Worm (Caenorhabditis elegans): ENCODE data around the gene his-17.

Gene his-17

DNA sequence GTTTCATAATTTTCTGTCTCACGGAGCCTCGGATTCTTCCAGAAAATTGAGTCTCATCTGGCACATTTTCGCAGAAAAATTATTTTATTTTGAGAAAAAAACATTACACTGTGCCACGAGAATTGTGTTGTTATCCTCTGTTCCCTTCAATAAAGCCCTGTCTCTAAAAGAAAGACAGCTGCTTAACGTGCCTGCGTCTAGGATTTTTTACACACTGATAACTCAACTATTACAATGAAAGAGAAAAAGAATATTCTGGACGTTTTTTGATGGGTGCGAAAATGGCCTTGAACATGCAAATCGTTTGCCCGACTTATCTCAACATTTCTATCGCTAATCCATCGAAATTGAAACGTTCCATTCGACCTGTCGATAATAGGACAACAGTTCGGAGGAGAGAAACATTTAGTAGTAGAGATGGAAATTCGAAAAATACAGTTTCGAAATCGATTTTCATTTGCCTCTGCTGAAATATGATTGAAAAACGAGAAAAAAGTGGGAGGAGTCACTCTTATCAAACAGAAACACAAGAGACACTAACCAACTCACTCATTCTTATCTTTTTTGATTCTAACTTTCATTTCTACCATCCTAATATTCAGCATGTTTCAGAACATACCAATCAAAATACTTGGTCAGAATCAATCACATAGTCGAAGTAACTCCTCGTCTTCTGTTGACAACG is 39.1 kb upstream of the his-17 start:
- TF ChIP-seq jun-1 (tag; optimal IDR thresholded peaks at IDR 0.05) (no peak), ceh-16 (tag; optimal IDR thresholded peaks at IDR 0.05) (no peak), nhr-25 (tag; optimal IDR thresholded peaks at IDR 0.05) (peak; percentile 76), lsy-12 (tag; optimal IDR thresholded peaks at IDR 0.05) (no peak), elt-3 (tag; optimal IDR thresholded peaks at IDR 0.05) (no peak), nhr-43 (tag; optimal IDR thresholded peaks at IDR 0.05; ENCODE audit: poor library complexity, severe bottlenecking) (no peak), snpc-4 (tag; optimal IDR thresholded peaks at IDR 0.05) (no peak), mdl-1 (tag; optimal IDR thresholded peaks at IDR 0.05) (no peak), ztf-11 (tag; optimal IDR thresholded peaks at IDR 0.05) (no peak), skn-1 (tag; optimal IDR thresholded peaks at IDR 0.05) (no peak), sea-2 (GFP tag; optimal IDR thresholded peaks at IDR 0.05) (no peak), mml-1 (tag; optimal IDR thresholded peaks at IDR 0.05) (no peak), pqm-1 (tag; optimal IDR thresholded peaks at IDR 0.05) (peak; percentile 33), daf-12 (tag; optimal IDR thresholded peaks at IDR 0.05) (no peak), ZK546.5 (tag; optimal IDR thresholded peaks at IDR 0.05) (no peak), nhr-67 (tag; optimal IDR thresholded peaks at IDR 0.05) (no peak), nhr-11 (tag; optimal IDR thresholded peaks at IDR 0.05) (no peak), fkh-10 (GFP tag; optimal IDR thresholded peaks at IDR 0.05) (no peak), nhr-237 (tag; optimal IDR thresholded peaks at IDR 0.05) (no peak), zag-1 (tag; optimal IDR thresholded peaks at IDR 0.05) (no peak), lin-15B (tag; optimal IDR thresholded peaks at IDR 0.05) (no peak), unc-62 (GFP tag; optimal IDR thresholded peaks at IDR 0.05) (no peak), ama-1 (optimal IDR thresholded peaks at IDR 0.05) (no peak), tbx-2 (tag; optimal IDR thresholded peaks at IDR 0.05) (no peak), ceh-82 (tag; optimal IDR thresholded peaks at IDR 0.05) (no peak), nhr-23 (tag; optimal IDR thresholded peaks at IDR 0.05) (peak; percentile 44), ztf-4 (tag; optimal IDR thresholded peaks at IDR 0.05) (no peak), elt-2 (tag; optimal IDR thresholded peaks at IDR 0.05) (peak; percentile 67), fkh-2 (tag; optimal IDR thresholded peaks at IDR 0.05) (no peak), aly-2 (tag; optimal IDR thresholded peaks at IDR 0.05) (no peak), nhr-12 (tag; optimal IDR thresholded peaks at IDR 0.05) (no peak), ceh-28 (tag; optimal IDR thresholded peaks at IDR 0.05) (peak; percentile 13), unc-39 (tag; optimal IDR thresholded peaks at IDR 0.05) (no peak), nhr-76 (tag; optimal IDR thresholded peaks at IDR 0.05) (no peak), nfya-1 (tag; optimal IDR thresholded peaks at IDR 0.05; ENCODE audit: insufficient read depth) (peak; percentile 29)

DNA sequence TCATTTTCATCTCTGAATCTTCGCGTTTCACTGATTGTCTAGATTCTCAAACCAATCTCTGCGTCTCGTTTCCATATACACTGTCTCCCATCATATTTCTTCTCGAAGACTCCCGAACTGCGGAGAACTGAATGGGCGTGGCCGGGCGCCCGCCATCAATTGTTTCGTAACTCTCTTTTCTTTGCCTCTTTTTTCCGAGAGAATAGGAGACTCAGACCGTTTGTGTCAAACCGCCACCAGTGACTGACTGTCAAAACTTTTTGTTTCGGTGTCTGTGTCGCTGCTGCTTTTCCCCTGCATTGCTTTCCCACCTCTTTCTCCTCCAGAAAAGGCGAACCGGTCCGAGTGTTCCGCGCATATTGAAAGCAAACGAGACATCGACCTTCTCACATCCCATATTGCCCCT is 38.4 kb upstream of the his-17 start, which contains the start of gene unc-23:
Gene unc-23 (plus strand): TSS at position 176 of the 406 bp plus-strand sequence.
- TF ChIP-seq nhr-76 (tag; optimal IDR thresholded peaks at IDR 0.05) (no peak), nhr-11 (tag; optimal IDR thresholded peaks at IDR 0.05) (peak; percentile 68), nhr-28 (tag; optimal IDR thresholded peaks at IDR 0.05) (no peak), ceh-82 (tag; optimal IDR thresholded peaks at IDR 0.05) (no peak), lsy-12 (tag; optimal IDR thresholded peaks at IDR 0.05) (peak; percentile 83), elt-3 (tag; optimal IDR thresholded peaks at IDR 0.05) (peak; percentile 31 to 67 (median 56)), fos-1 (tag; optimal IDR thresholded peaks at IDR 0.05) (peak; percentile 56), ZK546.5 (tag; optimal IDR thresholded peaks at IDR 0.05) (no peak), pqm-1 (tag; optimal IDR thresholded peaks at IDR 0.05) (peak; percentile 35), fkh-2 (tag; optimal IDR thresholded peaks at IDR 0.05) (no peak), nhr-43 (tag; optimal IDR thresholded peaks at IDR 0.05; ENCODE audit: poor library complexity, severe bottlenecking) (peak; percentile 90), nfya-1 (tag; optimal IDR thresholded peaks at IDR 0.05; ENCODE audit: insufficient read depth) (peak; percentile 78), fkh-10 (GFP tag; optimal IDR thresholded peaks at IDR 0.05) (no peak), ama-1 (optimal IDR thresholded peaks at IDR 0.05) (peak; percentile 56), nhr-23 (tag; optimal IDR thresholded peaks at IDR 0.05) (peak; percentile 86), mml-1 (tag; optimal IDR thresholded peaks at IDR 0.05) (peak; percentile 5), lin-15B (tag; optimal IDR thresholded peaks at IDR 0.05) (peak; percentile 26), unc-62 (GFP tag; optimal IDR thresholded peaks at IDR 0.05) (peak; percentile 70), ztf-11 (tag; optimal IDR thresholded peaks at IDR 0.05) (no peak), hmg-11 (tag; optimal IDR thresholded peaks at IDR 0.05) (no peak), aly-2 (tag; optimal IDR thresholded peaks at IDR 0.05) (no peak), egl-27 (tag; optimal IDR thresholded peaks at IDR 0.05) (peak; percentile 50), elt-1 (tag; optimal IDR thresholded peaks at IDR 0.05) (peak; percentile 2), pha-4 (tag; optimal IDR thresholded peaks at IDR 0.05) (peak; percentile 81), ceh-28 (tag; optimal IDR thresholded peaks at IDR 0.05) (peak; percentile 80), elt-2 (tag; optimal IDR thresholded peaks at IDR 0.05) (peak; percentile 84), snpc-4 (tag; optimal IDR thresholded peaks at IDR 0.05) (no peak), sea-2 (GFP tag; optimal IDR thresholded peaks at IDR 0.05) (no peak), daf-12 (tag; optimal IDR thresholded peaks at IDR 0.05) (no peak), eor-1 (tag; optimal IDR thresholded peaks at IDR 0.05) (peak in 1 of 2 experiments; percentile 51), nhr-25 (tag; optimal IDR thresholded peaks at IDR 0.05) (peak; percentile 92), egl-5 (tag; optimal IDR thresholded peaks at IDR 0.05) (no peak), jun-1 (tag; optimal IDR thresholded peaks at IDR 0.05) (peak; percentile 86), lin-39 (tag; optimal IDR thresholded peaks at IDR 0.05) (peak; percentile 44), R02D3.7 (tag; optimal IDR thresholded peaks at IDR 0.05) (peak; percentile 48), tbx-2 (tag; optimal IDR thresholded peaks at IDR 0.05) (peak; percentile 43)
